Worm (Caenorhabditis elegans): ENCODE data around the gene C52E4.12.
"Not testable (repeated sequence)": the region's sequence is repeated elsewhere in the genome, so short reads cannot be mapped to it uniquely, and the experiment has no call there.

DNA sequence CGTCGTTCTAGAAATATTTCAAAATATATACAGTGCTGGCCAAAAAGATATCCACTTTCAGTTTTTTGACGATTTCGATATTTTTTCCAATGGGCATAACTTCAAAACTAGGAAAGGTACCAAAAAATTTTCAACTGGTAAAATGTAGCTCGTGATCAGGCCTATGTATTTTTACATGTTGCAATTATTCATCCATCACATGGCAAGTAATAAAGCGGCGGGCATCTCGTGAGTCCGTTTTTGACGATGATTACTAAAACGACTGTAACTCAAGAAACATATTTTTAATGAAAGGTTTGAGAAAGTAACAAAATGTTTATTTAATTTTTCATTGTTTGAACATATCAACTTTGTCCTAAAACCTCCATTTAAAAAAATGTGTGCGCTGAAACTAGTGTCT lies 24.1 kb downstream of the C52E4.12 start, which contains the start of gene F10C2.3:
- TF ChIP-seq W03F9.2, him-1, dao-5 (tag; optimal IDR thresholded peaks at IDR 0.05): not testable (repeated sequence)
